Fruit fly (Drosophila melanogaster): ENCODE results near the gene Adk1.
A peak's percentile ranks its signal among the peaks of the same experiment; 100 is the strongest.

The Adk1 gene

dm6 chr3R:12185615-12186014 lies 12.1 kb upstream of the Adk1 start:
- TF ChIP-seq Sry-β (GFP tag; optimal IDR thresholded peaks at IDR 0.05) (no peak), CG10147 (GFP tag; optimal IDR thresholded peaks at IDR 0.05) (no peak), Hand (GFP tag; optimal IDR thresholded peaks at IDR 0.05) (no peak), grau (tag; optimal IDR thresholded peaks at IDR 0.05) (no peak), tll (GFP tag; optimal IDR thresholded peaks at IDR 0.05) (no peak), Awh (GFP tag; IDR thresholded peaks at IDR 0.05) (no peak), CG1647 (GFP tag; optimal IDR thresholded peaks at IDR 0.05) (no peak), CG11398 (GFP tag; optimal IDR thresholded peaks at IDR 0.05) (no peak), CG11093 (GFP tag; IDR thresholded peaks at IDR 0.05) (no peak), CG7271 (tag; optimal IDR thresholded peaks at IDR 0.05) (no peak), CG17186 (GFP tag; optimal IDR thresholded peaks at IDR 0.05) (no peak)

- TF ChIP-seq CG12942 (GFP tag; optimal IDR thresholded peaks at IDR 0.05) (no peak), bigmax (GFP tag; optimal IDR thresholded peaks at IDR 0.05) (no peak), tgo (GFP tag; IDR thresholded peaks at IDR 0.05) (no peak), rib (GFP tag; IDR thresholded peaks at IDR 0.05) (no peak), Lim3 (GFP tag; IDR thresholded peaks at IDR 0.05) (no peak), B-H1 (GFP tag; IDR thresholded peaks at IDR 0.05) (no peak), insv (GFP tag; optimal IDR thresholded peaks at IDR 0.05) (no peak), fu2 (GFP tag; optimal IDR thresholded peaks at IDR 0.05) (no peak), CG5245 (GFP tag; optimal IDR thresholded peaks at IDR 0.05) (no peak), cg (GFP tag; optimal IDR thresholded peaks at IDR 0.05) (no peak), toy (GFP tag; IDR thresholded peaks at IDR 0.05) (no peak), h (optimal IDR thresholded peaks at IDR 0.05) (no peak)
Measured at dm6 chr3R:12194911-12195310, 2.8 kb upstream of the Adk1 start, which contains the start of the genes eIF3d2 and CG43450. Gene eIF3d2, minus strand, starts transcription at chr3R:12195011. Gene CG43450, plus strand, starts transcription at chr3R:12195294.

- TF ChIP-seq al (GFP tag; IDR thresholded peaks at IDR 0.05) (no peak), CG8290 (GFP tag; optimal IDR thresholded peaks at IDR 0.05) (no peak), CG8290 (tag; optimal IDR thresholded peaks at IDR 0.05) (no peak), Myb (GFP tag; optimal IDR thresholded peaks at IDR 0.05) (no peak), corto (GFP tag; optimal IDR thresholded peaks at IDR 0.05) (no peak), row (GFP tag; IDR thresholded peaks at IDR 0.05) (0 out of 3 replicates have a peak, but pooled peaks have one; percentile 13), Lpt (GFP tag; optimal IDR thresholded peaks at IDR 0.05) (no peak), Rx (GFP tag; IDR thresholded peaks at IDR 0.05) (no peak), kay (GFP tag; optimal IDR thresholded peaks at IDR 0.05) (no peak), mld (GFP tag; IDR thresholded peaks at IDR 0.05; ENCODE audit: partially characterized antibody) (no peak), CG14014 (GFP tag; IDR thresholded peaks at IDR 0.05) (no peak), CG33213 (GFP tag; optimal IDR thresholded peaks at IDR 0.05) (no peak), CG31441 (GFP tag; IDR thresholded peaks at IDR 0.05) (no peak), Hr51 (GFP tag; optimal IDR thresholded peaks at IDR 0.05) (no peak), pum (GFP tag; optimal IDR thresholded peaks at IDR 0.05) (no peak), tgo (GFP tag; IDR thresholded peaks at IDR 0.05) (no peak), Gug (GFP tag; IDR thresholded peaks at IDR 0.05) (no peak), br (optimal IDR thresholded peaks at IDR 0.05) (no peak), TFAM (GFP tag; optimal IDR thresholded peaks at IDR 0.05) (no peak), CG9876 (GFP tag; optimal IDR thresholded peaks at IDR 0.05) (no peak), Drgx (GFP tag; IDR thresholded peaks at IDR 0.05) (peak; percentile 43; the same call in 1 of the 2 replicates), gfzf (GFP tag; optimal IDR thresholded peaks at IDR 0.05) (no peak), chinmo (GFP tag; IDR thresholded peaks at IDR 0.05; ENCODE audit: partially characterized antibody) (no peak), CHES-1-like (GFP tag; optimal IDR thresholded peaks at IDR 0.05) (no peak), CG12942 (GFP tag; optimal IDR thresholded peaks at IDR 0.05) (no peak), Hr3 (GFP tag; optimal IDR thresholded peaks at IDR 0.05) (no peak), odd (GFP tag; optimal IDR thresholded peaks at IDR 0.05) (no peak), CG11456 (GFP tag; IDR thresholded peaks at IDR 0.05) (0 out of 3 replicates have a peak, but pooled peaks have one; percentile 19), CG8089 (GFP tag; optimal IDR thresholded peaks at IDR 0.05) (no peak), CG13424 (tag; optimal IDR thresholded peaks at IDR 0.05) (no peak)
Measured at dm6 chr3R:12196100-12196499, 1.6 kb upstream of the Adk1 start.

Data from whole organism, embryonic.